Fruit fly (Drosophila melanogaster) whole organism, adult: ENCODE measurements around the gene CG12229.
A peak's percentile ranks its signal among the peaks of the same experiment; 100 is the strongest.

Source experiments
- CG11617 ChIP-seq: fragments of 200-800 bp; sonication (Bioruptor generic); optimal IDR thresholded peaks from 2 replicates; lab custom pipeline; 2017; ENCODE audit warnings: mild to moderate bottlenecking, missing biosample characterization, missing genetic modification reagents, missing genetic modification characterization
- CG12768 ChIP-seq: fragments of 200-800 bp; sonication (Bioruptor generic); optimal IDR thresholded peaks from 2 replicates; lab custom pipeline; 2017; ENCODE audit warnings: missing biosample characterization, missing genetic modification characterization, mild to moderate bottlenecking, moderate library complexity, missing genetic modification reagents
- CG14711 ChIP-seq: fragments of 200-800 bp; sonication (Bioruptor generic); optimal IDR thresholded peaks from 2 replicates; lab custom pipeline; 2018; ENCODE audit warnings: missing biosample characterization, mild to moderate bottlenecking, missing genetic modification characterization, moderate library complexity
- CG1620 ChIP-seq: fragments of 200-800 bp; sonication (Bioruptor generic); optimal IDR thresholded peaks from 2 replicates; lab custom pipeline; 2016; ENCODE audit warnings: missing biosample characterization, missing genetic modification characterization
- CG33017 ChIP-seq: fragments of 200-800 bp; sonication (Bioruptor generic); optimal IDR thresholded peaks from 2 replicates; lab custom pipeline; 2018; ENCODE audit warnings: missing biosample characterization, mild to moderate bottlenecking, missing genetic modification characterization, moderate library complexity
- CG5204 ChIP-seq: fragments of 200-800 bp; sonication (Bioruptor generic); optimal IDR thresholded peaks from 2 replicates; lab custom pipeline; 2016; ENCODE audit warnings: missing biosample characterization, missing genetic modification characterization
- CG7045 ChIP-seq: fragments of 200-800 bp; sonication (Bioruptor generic); optimal IDR thresholded peaks from 2 replicates; lab custom pipeline; 2017; ENCODE audit warnings: missing biosample characterization, mild to moderate bottlenecking, missing genetic modification characterization
- CG7101 ChIP-seq: fragments of 200-800 bp; sonication (Bioruptor generic); optimal IDR thresholded peaks from 2 replicates; lab custom pipeline; 2018; ENCODE audit warnings: missing biosample characterization, mild to moderate bottlenecking, missing genetic modification characterization, moderate library complexity
- Clk ChIP-seq: fragments of 200-800 bp; sonication (Bioruptor generic); optimal IDR thresholded peaks from 2 replicates; lab custom pipeline; 2017; ENCODE audit warnings: missing biosample characterization, missing genetic modification characterization
- Crg-1 ChIP-seq: fragments of 200-800 bp; sonication (Bioruptor generic); optimal IDR thresholded peaks from 2 replicates; lab custom pipeline; 2016; ENCODE audit warnings: missing biosample characterization, missing genetic modification characterization
- Hr96 ChIP-seq: fragments of 200-800 bp; sonication (Bioruptor generic); optimal IDR thresholded peaks from 2 replicates; lab custom pipeline; 2016; ENCODE audit warnings: missing biosample characterization, missing genetic modification characterization
- Mnt ChIP-seq: fragments of 200-800 bp; sonication (Bioruptor generic); optimal IDR thresholded peaks from 2 replicates; lab custom pipeline; 2016; ENCODE audit warnings: missing biosample characterization, mild to moderate bottlenecking, missing genetic modification characterization
- bab1 ChIP-seq: fragments of 200-800 bp; sonication (Bioruptor generic); optimal IDR thresholded peaks from 3 replicates; lab custom pipeline; 2019; ENCODE audit warnings: missing biosample characterization, mild to moderate bottlenecking, missing genetic modification characterization, moderate library complexity
- cic ChIP-seq: fragments of 200-800 bp; sonication (Bioruptor generic); optimal IDR thresholded peaks from 2 replicates; lab custom pipeline; 2017; ENCODE audit warnings: missing biosample characterization, mild to moderate bottlenecking, missing genetic modification characterization, moderate library complexity
- cnc ChIP-seq, 2 experiments: fragments of >200 bp; optimal IDR thresholded peaks; 2 replicates each; lab custom pipeline; 2017
- kay ChIP-seq: fragments of 200-800 bp; sonication (Bioruptor generic); peaks from one replicate; lab custom pipeline; 2016; ENCODE audit warnings: missing biosample characterization, missing genetic modification characterization, borderline replicate concordance
- ovo ChIP-seq: fragments of 200-800 bp; sonication (Bioruptor generic); optimal IDR thresholded peaks from 2 replicates; lab custom pipeline; 2016; ENCODE audit warnings: missing biosample characterization, missing genetic modification characterization
- pad ChIP-seq: fragments of 200-800 bp; sonication (Bioruptor generic); optimal IDR thresholded peaks from 3 replicates; lab custom pipeline; 2017; ENCODE audit warnings: missing biosample characterization, missing genetic modification characterization, mild to moderate bottlenecking, moderate library complexity, missing genetic modification reagents
- tj ChIP-seq: fragments of 200-800 bp; sonication (Bioruptor generic); optimal IDR thresholded peaks from 3 replicates; lab custom pipeline; 2017; ENCODE audit warnings: missing biosample characterization, mild to moderate bottlenecking, missing genetic modification characterization, moderate library complexity
- toe ChIP-seq: fragments of 200-800 bp; sonication (Bioruptor generic); optimal IDR thresholded peaks from 2 replicates; lab custom pipeline; 2016; ENCODE audit warnings: missing biosample characterization, missing genetic modification characterization

The CG12229 gene

DNA sequence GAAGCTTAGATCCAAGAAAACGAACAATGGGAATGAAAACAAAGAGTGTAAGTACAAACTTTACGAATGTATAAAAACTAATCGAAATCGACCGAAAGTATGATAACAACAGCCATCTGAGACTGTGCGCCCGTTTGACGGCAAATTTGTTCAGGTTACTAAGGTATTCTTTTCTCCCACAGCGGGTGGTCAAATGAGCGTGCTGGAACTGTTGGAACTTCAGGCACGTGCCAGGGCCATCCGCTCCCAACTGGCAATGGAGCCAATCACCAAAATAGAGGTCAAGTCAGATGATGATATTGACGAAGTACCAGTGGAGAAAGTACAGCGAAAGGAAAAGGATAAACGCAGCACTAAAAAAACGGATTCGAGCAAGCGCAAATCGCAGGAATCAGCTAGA lies at the start of gene CG12229:
Gene CG12229 (minus strand): TSS at position 101 of the 400 bp plus-strand sequence.
- TF ChIP-seq Mnt, result no peak
- TF ChIP-seq ovo (GFP tag; lab: Kevin White, UChicago), result no peak
- no peak for TF ChIP-seq CG1620 (GFP tag; lab: Kevin White, UChicago)
- TF ChIP-seq cnc (optimal IDR thresholded peaks at IDR 0.05; lab: Kevin White, UChicago), result no peak
- no peak for TF ChIP-seq CG5204 (GFP tag; lab: Kevin White, UChicago)
- no peak for TF ChIP-seq toe (GFP tag; lab: Kevin White, UChicago)
- TF ChIP-seq CG7045 (GFP tag; lab: Kevin White, UChicago), result no peak

DNA sequence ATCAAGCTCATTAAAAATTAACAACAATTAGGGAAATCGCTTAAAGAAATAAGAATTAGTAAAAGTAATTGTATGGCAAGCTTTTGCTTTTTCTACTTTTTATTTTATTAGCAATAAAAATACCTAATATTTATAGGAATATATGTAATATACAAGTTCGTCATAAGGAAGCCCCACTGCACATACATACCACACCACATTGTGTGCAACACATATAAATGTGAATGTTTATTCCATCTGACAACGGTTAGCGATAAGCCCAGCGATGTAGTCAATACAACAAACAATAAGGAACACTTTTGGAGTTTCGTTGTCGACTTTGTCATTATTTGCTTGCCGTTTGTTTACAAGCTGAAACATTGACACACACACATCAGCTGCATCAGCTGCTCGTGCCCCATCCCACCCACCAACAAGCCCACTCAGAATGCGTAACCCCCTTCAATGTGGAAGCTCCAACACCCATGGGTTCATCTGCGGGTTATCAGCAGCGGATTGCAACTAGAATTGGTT lies 49.1 kb upstream of the CG12229 start:
- TF ChIP-seq ovo (GFP tag; lab: Kevin White, UChicago), result peak; percentile 23
- TF ChIP-seq Hr96 (GFP tag; lab: Kevin White, UChicago), result peak; percentile 36
- no peak for TF ChIP-seq Clk (GFP tag; lab: Kevin White, UChicago)
- no peak for TF ChIP-seq Mnt
- TF ChIP-seq CG7101 (tag; lab: Kevin White, UChicago), result peak; percentile 64
- peak; percentile 2 for TF ChIP-seq CG14711 (tag; lab: Kevin White, UChicago)
- TF ChIP-seq pad, result peak; percentile 43
- peak; percentile 55 for TF ChIP-seq Crg-1
- peak; percentile 88 for TF ChIP-seq kay (GFP tag; lab: Kevin White, UChicago)
- no peak for TF ChIP-seq cic
- no peak for TF ChIP-seq CG7045 (GFP tag; lab: Kevin White, UChicago)
- peak; percentile 35 for TF ChIP-seq CG11617 (GFP tag; lab: Kevin White, UChicago)
- TF ChIP-seq CG33017 (tag; lab: Kevin White, UChicago), result peak; percentile 18

DNA sequence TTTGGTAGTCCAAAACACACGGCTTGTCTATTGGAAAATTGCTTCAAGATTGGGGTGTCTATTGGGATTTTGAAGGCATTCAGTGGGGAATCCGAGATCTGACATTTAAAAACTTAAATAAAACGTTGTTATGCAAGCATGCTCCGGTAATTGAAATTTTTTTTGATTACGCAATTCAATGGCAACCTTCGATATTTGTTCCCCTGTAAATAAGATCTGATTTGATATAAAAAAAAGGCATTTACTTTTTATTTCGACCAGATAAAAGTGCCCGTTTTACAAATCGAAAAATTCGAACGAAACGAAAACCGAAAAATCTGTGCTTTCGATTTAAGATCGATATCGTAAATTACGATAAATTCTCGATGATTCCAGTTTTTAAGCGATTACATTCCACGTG lies 42.6 kb upstream of the CG12229 start, which contains the start of the genes CG13733 and qjt:
Gene CG13733 (minus strand): TSS at position 101 of the 400 bp plus-strand sequence.
Gene qjt (plus strand): TSS at position 271 of the 400 bp plus-strand sequence.
- no peak for TF ChIP-seq CG5204 (GFP tag; lab: Kevin White, UChicago)

dm6 chr3L:17476496-17476895 lies 40.3 kb upstream of the CG12229 start:
- TF ChIP-seq Hr96 (GFP tag; lab: Kevin White, UChicago) (no peak), CG11617 (GFP tag; lab: Kevin White, UChicago) (no peak), ovo (GFP tag; lab: Kevin White, UChicago) (no peak), CG7101 (tag; lab: Kevin White, UChicago) (no peak), toe (GFP tag; lab: Kevin White, UChicago) (no peak), tj (GFP tag; lab: Kevin White, UChicago) (no peak), CG7045 (GFP tag; lab: Kevin White, UChicago) (no peak), Crg-1 (no peak)

DNA sequence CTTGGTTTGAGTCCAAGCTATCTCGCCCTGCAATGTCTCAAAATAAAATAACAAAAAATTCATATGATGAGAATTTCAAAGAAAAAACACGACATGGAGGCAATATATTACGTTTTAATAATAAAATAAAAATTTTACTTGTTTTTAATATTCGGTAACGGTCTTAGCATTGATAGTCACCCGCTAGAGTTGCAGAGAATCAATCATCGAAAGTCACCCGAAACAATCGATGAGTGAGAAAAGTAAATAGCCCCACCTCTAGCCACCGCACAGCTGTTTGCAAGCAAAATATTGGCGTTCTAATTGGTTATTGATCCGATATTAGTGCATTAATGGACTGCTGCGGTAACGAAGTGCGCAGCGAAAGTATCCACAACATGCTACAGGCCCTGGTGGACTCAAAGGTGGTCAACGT lies 39.8 kb upstream of the CG12229 start, which contains the start of gene CG34250:
Gene CG34250 (plus strand): TSS at position 244 of the 415 bp plus-strand sequence.
- peak; percentile 33 for TF ChIP-seq CG1620 (GFP tag; lab: Kevin White, UChicago)
- peak; percentile 42 for TF ChIP-seq ovo (GFP tag; lab: Kevin White, UChicago)
- TF ChIP-seq kay (GFP tag; lab: Kevin White, UChicago), result peak; percentile 80
- peak; percentile 55 for TF ChIP-seq CG11617 (GFP tag; lab: Kevin White, UChicago)
- TF ChIP-seq cnc (optimal IDR thresholded peaks at IDR 0.05; lab: Kevin White, UChicago), result no peak
- peak; percentile 83 for TF ChIP-seq bab1 (GFP tag; lab: Kevin White, UChicago)
- peak; percentile 52 for TF ChIP-seq CG7045 (GFP tag; lab: Kevin White, UChicago)
- TF ChIP-seq CG12768 (GFP tag; lab: Kevin White, UChicago), result no peak
- peak; percentile 45 for TF ChIP-seq toe (GFP tag; lab: Kevin White, UChicago)
- peak; percentile 52 for TF ChIP-seq tj (GFP tag; lab: Kevin White, UChicago)
- TF ChIP-seq Clk (GFP tag; lab: Kevin White, UChicago), result no peak
- TF ChIP-seq Mnt, result peak; percentile 51
- TF ChIP-seq CG7101 (tag; lab: Kevin White, UChicago), result no peak
- peak; percentile 51 for TF ChIP-seq Crg-1
- TF ChIP-seq CG33017 (tag; lab: Kevin White, UChicago), result no peak
- peak; percentile 10 for TF ChIP-seq cic
- TF ChIP-seq Hr96 (GFP tag; lab: Kevin White, UChicago), result no peak
- TF ChIP-seq CG5204 (GFP tag; lab: Kevin White, UChicago), result no peak
- TF ChIP-seq CG14711 (tag; lab: Kevin White, UChicago), result peak; percentile 67
- no peak for TF ChIP-seq pad

- no peak for TF ChIP-seq tj (GFP tag; lab: Kevin White, UChicago)
- no peak for TF ChIP-seq cnc (optimal IDR thresholded peaks at IDR 0.05; lab: Kevin White, UChicago)
- TF ChIP-seq Mnt, result peak; percentile 17
- peak; percentile 53 for TF ChIP-seq bab1 (GFP tag; lab: Kevin White, UChicago)
- TF ChIP-seq CG14711 (tag; lab: Kevin White, UChicago), result peak; percentile 3
- TF ChIP-seq cic, result no peak
Measured at dm6 chr3L:17474711-17475451, 38.6 kb upstream of the CG12229 start, which contains the start of the genes UQCR-Q and CG46525. TSS of gene UQCR-Q (plus strand) at chr3L:17474761. TSS of gene CG46525 (plus strand) at chr3L:17475220.
